Fruit fly (Drosophila melanogaster): Measurements from ENCODE around the gene CG10561.

Gene CG10561

DNA sequence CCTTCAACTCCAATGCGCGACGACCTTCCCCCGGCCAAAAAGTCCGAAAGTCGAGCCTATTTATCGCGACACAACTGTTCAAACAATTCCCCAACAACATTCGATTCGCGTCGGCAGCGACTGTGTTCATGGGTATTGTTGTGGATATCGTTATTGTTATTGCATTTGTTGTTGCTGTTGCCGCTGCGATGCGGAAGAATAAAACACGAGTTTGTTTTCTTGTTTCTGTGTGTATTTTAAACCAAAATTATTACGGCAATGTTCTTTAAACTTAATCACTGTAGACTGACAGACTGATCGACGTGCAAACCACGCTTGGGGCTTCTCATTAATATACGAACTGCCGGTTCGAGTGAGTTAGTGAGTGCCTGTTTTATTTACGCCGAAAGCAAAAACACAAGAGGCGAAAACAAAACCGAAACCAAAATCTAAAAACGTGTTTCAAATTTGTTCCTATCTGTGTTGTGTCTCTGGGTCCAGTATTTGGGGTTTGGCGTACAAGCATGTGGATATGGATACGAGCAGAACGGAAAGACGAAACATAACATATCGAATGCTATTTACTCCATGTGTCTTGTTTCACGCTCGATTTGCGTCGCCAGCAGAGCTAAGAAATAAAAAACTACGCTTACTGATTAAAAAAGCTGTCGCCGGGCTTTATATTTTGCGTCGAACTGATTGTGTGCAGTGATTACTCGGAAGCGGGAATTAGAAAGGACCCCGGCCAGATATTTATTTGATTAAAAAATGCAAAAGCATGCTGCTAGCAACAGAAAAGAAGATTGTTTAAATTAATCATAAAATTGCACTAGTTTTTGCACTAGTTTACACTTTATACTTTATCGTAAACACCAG, 45.6 kb downstream of the CG10561 start (continued):
- TF ChIP-seq CG18262 (tag; optimal IDR thresholded peaks at IDR 0.05) (no peak), Taf1 (GFP tag; IDR thresholded peaks at IDR 0.05) (no peak), CG2199 (GFP tag; IDR thresholded peaks at IDR 0.05) (peak; percentile 72), CG4328 (GFP tag; optimal IDR thresholded peaks at IDR 0.05) (no peak), bowl (GFP tag; IDR thresholded peaks at IDR 0.05) (no peak), Hmx (GFP tag; optimal IDR thresholded peaks at IDR 0.05) (no peak), rib (GFP tag; IDR thresholded peaks at IDR 0.05) (0 out of 2 replicates have a peak, but pooled peaks have one; percentile 29), da (GFP tag; optimal IDR thresholded peaks at IDR 0.05) (no peak), Drgx (GFP tag; IDR thresholded peaks at IDR 0.05) (no peak), CG1832 (GFP tag; optimal IDR thresholded peaks at IDR 0.05) (no peak), sens (GFP tag) (peak; percentile 65), CG31441 (GFP tag; IDR thresholded peaks at IDR 0.05) (no peak), ase (GFP tag; IDR thresholded peaks at IDR 0.05) (no peak), onecut (GFP tag; IDR thresholded peaks at IDR 0.05) (no peak), Gsc (GFP tag; IDR thresholded peaks at IDR 0.05) (no peak), chinmo (GFP tag; IDR thresholded peaks at IDR 0.05; ENCODE audit: partially characterized antibody) (peak; percentile 82; the same call in 3 of the 4 replicates), CG8089 (GFP tag; optimal IDR thresholded peaks at IDR 0.05) (no peak), D (optimal IDR thresholded peaks at IDR 0.05) (no peak), D (GFP tag; optimal IDR thresholded peaks at IDR 0.05) (no peak), Eip74EF (GFP tag; optimal IDR thresholded peaks at IDR 0.05) (peak in 1 of 2 experiments; percentile 71), ro (GFP tag; IDR thresholded peaks at IDR 0.05) (0 out of 2 replicates have a peak, but pooled peaks have one; percentile 5), salm (tag; optimal IDR thresholded peaks at IDR 0.05) (no peak), lbe (GFP tag; optimal IDR thresholded peaks at IDR 0.05) (no peak), sc (optimal IDR thresholded peaks at IDR 0.05) (no peak), sc (GFP tag; optimal IDR thresholded peaks at IDR 0.05) (peak; percentile 1), CG2129 (GFP tag; IDR thresholded peaks at IDR 0.05; ENCODE audit: partially characterized antibody) (no peak), mirr (GFP tag; optimal IDR thresholded peaks at IDR 0.05) (peak; percentile 51), unc-4 (GFP tag; IDR thresholded peaks at IDR 0.05; ENCODE audit: partially characterized antibody) (no peak), CG6689 (GFP tag; IDR thresholded peaks at IDR 0.05) (no peak), CG8290 (GFP tag; optimal IDR thresholded peaks at IDR 0.05) (no peak), CG8290 (tag; optimal IDR thresholded peaks at IDR 0.05) (no peak), CG18476 (GFP tag; optimal IDR thresholded peaks at IDR 0.05) (no peak), pzg (GFP tag; optimal IDR thresholded peaks at IDR 0.05) (no peak), CG9932 (GFP tag; IDR thresholded peaks at IDR 0.05) (0 out of 2 replicates have a peak, but pooled peaks have one; percentile 37), CG10321 (GFP tag; IDR thresholded peaks at IDR 0.05) (no peak), Med (GFP tag) (peak; percentile 50), H15 (GFP tag; IDR thresholded peaks at IDR 0.05) (no peak), CG12236 (GFP tag; optimal IDR thresholded peaks at IDR 0.05) (no peak), mld (GFP tag; IDR thresholded peaks at IDR 0.05; ENCODE audit: partially characterized antibody) (no peak), lilli (GFP tag; optimal IDR thresholded peaks at IDR 0.05) (no peak), trh (GFP tag; optimal IDR thresholded peaks at IDR 0.05) (no peak), CG6791 (GFP tag; IDR thresholded peaks at IDR 0.05; ENCODE audit: partially characterized antibody) (no peak), CG31224 (GFP tag; IDR thresholded peaks at IDR 0.05) (no peak), maf-S (GFP tag; optimal IDR thresholded peaks at IDR 0.05) (no peak), HmgD (GFP tag; optimal IDR thresholded peaks at IDR 0.05) (no peak), Ptx1 (GFP tag; IDR thresholded peaks at IDR 0.05) (no peak), al (GFP tag; IDR thresholded peaks at IDR 0.05) (no peak), CG7928 (GFP tag; optimal IDR thresholded peaks at IDR 0.05) (no peak), dysf (GFP tag; IDR thresholded peaks at IDR 0.05) (0 out of 3 replicates have a peak, but pooled peaks have one; percentile 1), CG4730 (GFP tag; IDR thresholded peaks at IDR 0.05) (no peak), CG13894 (tag; optimal IDR thresholded peaks at IDR 0.05) (peak; percentile 2)

All from whole organism, embryonic.